Fruit fly (Drosophila melanogaster) Kc167 (cell line): ENCODE data around the gene dsf.

Experiments used
- Myc ChIP-seq: fragments of >200 bp; optimal IDR thresholded peaks from 2 replicates; lab custom pipeline; 2017; ENCODE audit warnings: missing external identifiers
- Sin3A ChIP-seq: fragments of >200 bp; optimal IDR thresholded peaks from 2 replicates; lab custom pipeline; 2018; ENCODE audit warnings: missing external identifiers
- h ChIP-seq: fragments of >200 bp; optimal IDR thresholded peaks from 3 replicates; lab custom pipeline; 2018; ENCODE audit warnings: missing external identifiers
- insv ChIP-seq: fragments of >200 bp; optimal IDR thresholded peaks from 3 replicates; lab custom pipeline; 2018; ENCODE audit warnings: missing external identifiers
- psq ChIP-seq: fragments of >200 bp; optimal IDR thresholded peaks from 2 replicates; lab custom pipeline; 2017; ENCODE audit warnings: missing external identifiers
- ttk ChIP-seq: sonication (Bioruptor generic); optimal IDR thresholded peaks from 2 replicates; lab custom pipeline; 2017; ENCODE audit warnings: missing external identifiers

DNA sequence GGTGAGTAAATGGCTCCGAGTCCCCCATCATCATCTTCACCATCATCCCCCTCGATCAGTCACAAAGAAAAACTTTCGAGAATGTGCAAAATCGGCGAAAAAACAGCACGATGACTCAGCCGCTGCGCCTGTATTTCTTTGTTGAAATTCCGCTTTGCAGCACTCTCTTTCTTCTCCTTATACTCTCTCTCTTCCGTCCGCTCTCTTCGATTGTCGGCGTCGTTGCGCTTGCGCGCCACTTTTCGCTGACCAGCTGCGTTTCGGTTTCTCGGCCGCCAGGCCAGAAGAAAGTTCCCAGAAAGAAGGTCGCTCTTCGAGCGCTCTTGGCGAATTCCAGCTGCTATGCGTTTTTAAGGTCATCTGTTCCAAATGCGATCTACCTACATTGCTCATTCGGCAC lies 57.5 kb downstream of the dsf start:
- TF ChIP-seq h (lab: Kevin White, UChicago) (no peak), psq (no peak), Myc (lab: Kevin White, UChicago) (no peak), ttk (lab: Kevin White, UChicago) (no peak), insv (lab: Kevin White, UChicago) (no peak), Sin3A (lab: Kevin White, UChicago) (no peak)
